Worm (Caenorhabditis elegans): ENCODE data around the gene R13D11.3.

DNA sequence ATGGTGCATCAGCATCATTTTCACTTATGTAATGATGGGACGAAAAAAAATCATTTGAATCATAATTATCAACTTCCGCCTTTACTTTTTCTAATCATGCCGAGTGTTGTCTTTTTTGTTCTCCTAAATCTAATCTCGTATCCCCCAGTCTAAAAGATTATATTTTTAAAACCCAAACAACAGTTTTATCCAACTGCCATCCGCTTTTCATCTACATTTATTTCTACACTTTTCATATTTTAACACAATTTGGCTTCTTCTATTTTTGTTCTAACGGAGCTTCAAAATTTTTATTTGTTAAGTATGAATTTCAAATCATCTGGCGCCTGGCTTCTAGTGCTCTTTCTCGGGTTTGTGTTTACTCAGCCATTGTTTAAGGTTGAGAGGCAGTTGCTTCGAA lies 37.4 kb downstream of the R13D11.3 start, which contains the start of gene K09C6.3:
- TF ChIP-seq ceh-82 (tag; optimal IDR thresholded peaks at IDR 0.05) (no peak), ama-1 (optimal IDR thresholded peaks at IDR 0.05) (no peak), fkh-10 (GFP tag; optimal IDR thresholded peaks at IDR 0.05) (no peak), nhr-77 (tag; optimal IDR thresholded peaks at IDR 0.05) (no peak), nhr-237 (tag; optimal IDR thresholded peaks at IDR 0.05) (no peak), nhr-76 (tag; optimal IDR thresholded peaks at IDR 0.05) (no peak), nhr-28 (tag; optimal IDR thresholded peaks at IDR 0.05) (no peak), nhr-25 (tag; optimal IDR thresholded peaks at IDR 0.05) (no peak)
